Fruit fly (Drosophila melanogaster): Measurements from ENCODE around the gene CG15534.

dm6 chr3R:30474667-30475213, 42.9 kb downstream of the CG15534 start:
- TF ChIP-seq psq (optimal IDR thresholded peaks at IDR 0.05): no peak
- TF ChIP-seq insv (optimal IDR thresholded peaks at IDR 0.05): no peak

Data from Kc167 (cell line).